Fruit fly (Drosophila melanogaster) whole organism, adult: ENCODE data around the gene Klp61F.
A peak's percentile ranks its signal among the peaks of the same experiment; 100 is the strongest.

ENCODE experiments used
- CG11617 ChIP-seq: fragments of 200-800 bp; sonication (Bioruptor generic); optimal IDR thresholded peaks from 2 replicates; lab custom pipeline; 2017; ENCODE audit warnings: mild to moderate bottlenecking, missing biosample characterization, missing genetic modification reagents, missing genetic modification characterization
- CG12768 ChIP-seq: fragments of 200-800 bp; sonication (Bioruptor generic); optimal IDR thresholded peaks from 2 replicates; lab custom pipeline; 2017; ENCODE audit warnings: missing biosample characterization, missing genetic modification characterization, mild to moderate bottlenecking, moderate library complexity, missing genetic modification reagents
- CG14711 ChIP-seq: fragments of 200-800 bp; sonication (Bioruptor generic); optimal IDR thresholded peaks from 2 replicates; lab custom pipeline; 2018; ENCODE audit warnings: missing biosample characterization, mild to moderate bottlenecking, missing genetic modification characterization, moderate library complexity
- CG1620 ChIP-seq: fragments of 200-800 bp; sonication (Bioruptor generic); optimal IDR thresholded peaks from 2 replicates; lab custom pipeline; 2016; ENCODE audit warnings: missing biosample characterization, missing genetic modification characterization
- CG33017 ChIP-seq: fragments of 200-800 bp; sonication (Bioruptor generic); optimal IDR thresholded peaks from 2 replicates; lab custom pipeline; 2018; ENCODE audit warnings: missing biosample characterization, mild to moderate bottlenecking, missing genetic modification characterization, moderate library complexity
- CG5204 ChIP-seq: fragments of 200-800 bp; sonication (Bioruptor generic); optimal IDR thresholded peaks from 2 replicates; lab custom pipeline; 2016; ENCODE audit warnings: missing biosample characterization, missing genetic modification characterization
- CG7045 ChIP-seq: fragments of 200-800 bp; sonication (Bioruptor generic); optimal IDR thresholded peaks from 2 replicates; lab custom pipeline; 2017; ENCODE audit warnings: missing biosample characterization, mild to moderate bottlenecking, missing genetic modification characterization
- CG7101 ChIP-seq: fragments of 200-800 bp; sonication (Bioruptor generic); optimal IDR thresholded peaks from 2 replicates; lab custom pipeline; 2018; ENCODE audit warnings: missing biosample characterization, mild to moderate bottlenecking, missing genetic modification characterization, moderate library complexity
- Clk ChIP-seq: fragments of 200-800 bp; sonication (Bioruptor generic); optimal IDR thresholded peaks from 2 replicates; lab custom pipeline; 2017; ENCODE audit warnings: missing biosample characterization, missing genetic modification characterization
- Crg-1 ChIP-seq: fragments of 200-800 bp; sonication (Bioruptor generic); optimal IDR thresholded peaks from 2 replicates; lab custom pipeline; 2016; ENCODE audit warnings: missing biosample characterization, missing genetic modification characterization
- Hr96 ChIP-seq: fragments of 200-800 bp; sonication (Bioruptor generic); optimal IDR thresholded peaks from 2 replicates; lab custom pipeline; 2016; ENCODE audit warnings: missing biosample characterization, missing genetic modification characterization
- Mnt ChIP-seq: fragments of 200-800 bp; sonication (Bioruptor generic); optimal IDR thresholded peaks from 2 replicates; lab custom pipeline; 2016; ENCODE audit warnings: missing biosample characterization, mild to moderate bottlenecking, missing genetic modification characterization
- bab1 ChIP-seq: fragments of 200-800 bp; sonication (Bioruptor generic); optimal IDR thresholded peaks from 3 replicates; lab custom pipeline; 2019; ENCODE audit warnings: missing biosample characterization, mild to moderate bottlenecking, missing genetic modification characterization, moderate library complexity
- cic ChIP-seq: fragments of 200-800 bp; sonication (Bioruptor generic); optimal IDR thresholded peaks from 2 replicates; lab custom pipeline; 2017; ENCODE audit warnings: missing biosample characterization, mild to moderate bottlenecking, missing genetic modification characterization, moderate library complexity
- cnc ChIP-seq, 2 experiments: fragments of >200 bp; optimal IDR thresholded peaks; 2 replicates each; lab custom pipeline; 2017
- kay ChIP-seq: fragments of 200-800 bp; sonication (Bioruptor generic); peaks from one replicate; lab custom pipeline; 2016; ENCODE audit warnings: missing biosample characterization, missing genetic modification characterization, borderline replicate concordance
- ovo ChIP-seq: fragments of 200-800 bp; sonication (Bioruptor generic); optimal IDR thresholded peaks from 2 replicates; lab custom pipeline; 2016; ENCODE audit warnings: missing biosample characterization, missing genetic modification characterization
- pad ChIP-seq: fragments of 200-800 bp; sonication (Bioruptor generic); optimal IDR thresholded peaks from 3 replicates; lab custom pipeline; 2017; ENCODE audit warnings: missing biosample characterization, missing genetic modification characterization, mild to moderate bottlenecking, moderate library complexity, missing genetic modification reagents
- tj ChIP-seq: fragments of 200-800 bp; sonication (Bioruptor generic); optimal IDR thresholded peaks from 3 replicates; lab custom pipeline; 2017; ENCODE audit warnings: missing biosample characterization, mild to moderate bottlenecking, missing genetic modification characterization, moderate library complexity
- toe ChIP-seq: fragments of 200-800 bp; sonication (Bioruptor generic); optimal IDR thresholded peaks from 2 replicates; lab custom pipeline; 2016; ENCODE audit warnings: missing biosample characterization, missing genetic modification characterization

The Klp61F gene

dm6 chr3L:1264998-1265397, 19.3 kb upstream of the Klp61F start:
- TF ChIP-seq CG7101 (tag; lab: Kevin White, UChicago) (no peak), tj (GFP tag; lab: Kevin White, UChicago) (no peak), cnc (optimal IDR thresholded peaks at IDR 0.05; lab: Kevin White, UChicago) (no peak), CG1620 (GFP tag; lab: Kevin White, UChicago) (no peak), CG5204 (GFP tag; lab: Kevin White, UChicago) (no peak), CG11617 (GFP tag; lab: Kevin White, UChicago) (no peak), pad (no peak), CG12768 (no peak), toe (GFP tag; lab: Kevin White, UChicago) (no peak), kay (GFP tag; lab: Kevin White, UChicago) (no peak), CG33017 (tag; lab: Kevin White, UChicago) (no peak), Clk (GFP tag; lab: Kevin White, UChicago) (no peak), bab1 (no peak), ovo (no peak)

dm6 chr3L:1258547-1258946, 12.8 kb upstream of the Klp61F start:
- TF ChIP-seq Clk (GFP tag; lab: Kevin White, UChicago) (no peak), CG5204 (GFP tag; lab: Kevin White, UChicago) (no peak), cnc (optimal IDR thresholded peaks at IDR 0.05; lab: Kevin White, UChicago) (no peak), tj (GFP tag; lab: Kevin White, UChicago) (no peak), CG12768 (no peak), CG14711 (no peak), CG11617 (GFP tag; lab: Kevin White, UChicago) (no peak), ovo (no peak), Mnt (GFP tag; lab: Kevin White, UChicago) (no peak), kay (GFP tag; lab: Kevin White, UChicago) (no peak), Hr96 (GFP tag; lab: Kevin White, UChicago) (no peak), Crg-1 (GFP tag; lab: Kevin White, UChicago) (no peak), CG33017 (tag; lab: Kevin White, UChicago) (no peak), pad (no peak), toe (GFP tag; lab: Kevin White, UChicago) (no peak)

- no peak for TF ChIP-seq pad
- no peak for TF ChIP-seq CG14711
- no peak for TF ChIP-seq cnc (optimal IDR thresholded peaks at IDR 0.05; lab: Kevin White, UChicago)
Observed at dm6 chr3L:1256061-1256780, 10.5 kb upstream of the Klp61F start, which contains the start of gene tfc. TSS of gene tfc (plus strand) at chr3L:1256449.

dm6 chr3L:1251712-1252111, 6.0 kb upstream of the Klp61F start, which contains the start of the genes CG9130 and CG9133:
TSS of gene CG9130 (plus strand) at chr3L:1252012.
TSS of gene CG9133 (plus strand) at chr3L:1252012.
- TF ChIP-seq CG7045, result no peak
- TF ChIP-seq Clk (GFP tag; lab: Kevin White, UChicago), result no peak
- TF ChIP-seq ovo, result no peak
- no peak for TF ChIP-seq CG11617 (GFP tag; lab: Kevin White, UChicago)
- no peak for TF ChIP-seq pad
- TF ChIP-seq CG12768, result no peak
- TF ChIP-seq kay (GFP tag; lab: Kevin White, UChicago), result no peak
- TF ChIP-seq Mnt (GFP tag; lab: Kevin White, UChicago), result no peak

dm6 chr3L:1250396-1250795, 4.7 kb upstream of the Klp61F start, which contains the start of gene Bfc:
TSS of gene Bfc (plus strand) at chr3L:1250696.
- TF ChIP-seq CG33017 (tag; lab: Kevin White, UChicago), result no peak
- TF ChIP-seq bab1, result no peak
- TF ChIP-seq pad, result no peak
- TF ChIP-seq cnc (optimal IDR thresholded peaks at IDR 0.05; lab: Kevin White, UChicago), result no peak
- no peak for TF ChIP-seq CG5204 (GFP tag; lab: Kevin White, UChicago)
- TF ChIP-seq kay (GFP tag; lab: Kevin White, UChicago), result no peak
- no peak for TF ChIP-seq tj (GFP tag; lab: Kevin White, UChicago)
- TF ChIP-seq CG11617 (GFP tag; lab: Kevin White, UChicago), result no peak
- TF ChIP-seq Mnt (GFP tag; lab: Kevin White, UChicago), result no peak
- TF ChIP-seq CG1620 (GFP tag; lab: Kevin White, UChicago), result no peak
- no peak for TF ChIP-seq CG7045
- TF ChIP-seq Crg-1 (GFP tag; lab: Kevin White, UChicago), result no peak
- TF ChIP-seq Clk (GFP tag; lab: Kevin White, UChicago), result no peak
- TF ChIP-seq toe (GFP tag; lab: Kevin White, UChicago), result no peak
- TF ChIP-seq CG12768, result no peak
- TF ChIP-seq CG7101 (tag; lab: Kevin White, UChicago), result no peak
- no peak for TF ChIP-seq cic (GFP tag; lab: Kevin White, UChicago)

dm6 chr3L:1247627-1248295, 2.1 kb upstream of the Klp61F start, which contains the start of the genes Psf1 and Sac1:
TSS of gene Psf1 (minus strand) at chr3L:1247677.
TSS of gene Sac1 (plus strand) at chr3L:1247817.
- TF ChIP-seq CG7045 (peak; percentile 5), CG14711 (peak; percentile 19), tj (GFP tag; lab: Kevin White, UChicago) (no peak), toe (GFP tag; lab: Kevin White, UChicago) (peak; percentile 49), Mnt (GFP tag; lab: Kevin White, UChicago) (peak; percentile 20), bab1 (no peak), Hr96 (GFP tag; lab: Kevin White, UChicago) (peak; percentile 55), CG12768 (no peak), pad (no peak), kay (GFP tag; lab: Kevin White, UChicago) (no peak), cic (GFP tag; lab: Kevin White, UChicago) (no peak), CG11617 (GFP tag; lab: Kevin White, UChicago) (no peak), CG33017 (tag; lab: Kevin White, UChicago) (no peak), CG5204 (GFP tag; lab: Kevin White, UChicago) (peak; percentile 30), Crg-1 (GFP tag; lab: Kevin White, UChicago) (no peak), CG7101 (tag; lab: Kevin White, UChicago) (no peak), CG1620 (GFP tag; lab: Kevin White, UChicago) (peak; percentile 29), Clk (GFP tag; lab: Kevin White, UChicago) (no peak), cnc (optimal IDR thresholded peaks at IDR 0.05; lab: Kevin White, UChicago) (no peak), ovo (no peak)
